Worm (Caenorhabditis elegans) whole organism, midembryonic: ENCODE results near the gene pqn-37.

ENCODE experiments used
- cog-1 ChIP-seq: sonication (generic microtip); optimal IDR thresholded peaks from 2 replicates; lab custom pipeline; 2016; ENCODE audit warnings: missing genetic modification characterization, missing compliant biosample characterization
- flt-1 ChIP-seq: fragments of 200-800 bp; sonication (Bioruptor generic); IDR thresholded peaks from 2 replicates; pipeline ENCODE4 v1.3.6; 2022; ENCODE audit warnings: missing genetic modification characterization, missing compliant biosample characterization
- med-1 ChIP-seq: sonication (generic microtip); optimal IDR thresholded peaks from 2 replicates; lab custom pipeline; 2017; ENCODE audit warnings: missing genetic modification characterization, mild to moderate bottlenecking, missing compliant biosample characterization, antibody characterized with exemption, missing genetic modification reagents; ENCODE audit not compliant: insufficient read depth
- ztf-29 ChIP-seq: fragments of 200-800 bp; sonication (Bioruptor generic); IDR thresholded peaks from 2 replicates; pipeline ENCODE4 v1.3.6; 2022; ENCODE audit warnings: missing genetic modification reagents, missing genetic modification characterization, missing compliant biosample characterization

DNA sequence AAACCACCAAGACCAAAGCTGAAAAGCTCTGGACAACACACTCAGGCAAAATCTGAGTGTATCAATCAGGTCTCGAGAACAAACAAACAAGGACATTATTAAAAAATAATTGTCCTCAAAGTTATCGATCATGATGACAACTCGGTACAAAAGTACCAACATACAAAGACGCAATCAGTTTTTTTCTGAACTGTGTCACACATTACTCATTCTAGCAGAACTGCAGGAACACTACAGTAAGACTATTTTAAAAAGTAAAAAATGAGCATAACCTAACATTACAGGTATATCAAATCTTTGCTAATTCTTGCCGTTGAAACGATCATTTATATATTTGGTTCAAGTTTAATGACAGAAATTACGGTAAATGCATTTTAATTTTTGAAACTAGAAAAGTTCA lies 45.9 kb upstream of the pqn-37 start, which contains the start of gene K09C4.2:
- no peak for TF ChIP-seq flt-1
- no peak for TF ChIP-seq med-1 (GFP tag; lab: Kevin White, UChicago)
- no peak for TF ChIP-seq cog-1 (tag; lab: Kevin White, UChicago)
- no peak for TF ChIP-seq ztf-29 (GFP tag; lab: Robert Waterston, UW)
